Worm (Caenorhabditis elegans) whole organism, mixed stage, embryonic: ENCODE measurements around the gene C29F7.1.

Experiments used
- M03D4.4 ChIP-seq: sonication (generic microtip); optimal IDR thresholded peaks from 2 replicates; lab custom pipeline; 2017; ENCODE audit warnings: mild to moderate bottlenecking, missing genetic modification characterization, missing compliant biosample characterization
- bed-3 ChIP-seq: fragments of 200-800 bp; sonication (Bioruptor generic); optimal IDR thresholded peaks from 3 replicates; lab custom pipeline; 2018; ENCODE audit warnings: mild to moderate bottlenecking, missing genetic modification characterization, moderate library complexity, missing compliant biosample characterization
- blmp-1 ChIP-seq: fragments of 150-350 bp; optimal IDR thresholded peaks from 2 replicates; lab custom pipeline; 2014; ENCODE audit warnings: missing biosample characterization, missing genetic modification characterization
- ceh-39 ChIP-seq: fragments of 150-350 bp; optimal IDR thresholded peaks from 2 replicates; lab custom pipeline; 2014; ENCODE audit warnings: missing biosample characterization, missing genetic modification characterization
- ceh-43 ChIP-seq: fragments of 200-800 bp; sonication (Bioruptor generic); optimal IDR thresholded peaks from 2 replicates; lab custom pipeline; 2018; ENCODE audit warnings: mild to moderate bottlenecking, missing genetic modification characterization, moderate library complexity, missing compliant biosample characterization
- ceh-83 ChIP-seq: fragments of 200-800 bp; sonication (Bioruptor generic); optimal IDR thresholded peaks from 2 replicates; lab custom pipeline; 2018; ENCODE audit warnings: mild to moderate bottlenecking, missing genetic modification characterization, missing compliant biosample characterization
- ces-1 ChIP-seq: fragments of 150-350 bp; optimal IDR thresholded peaks from 2 replicates; lab custom pipeline; 2014; ENCODE audit warnings: missing biosample characterization, missing genetic modification reagents, missing genetic modification characterization
- cnd-1 ChIP-seq: fragments of 200-800 bp; sonication (Bioruptor generic); optimal IDR thresholded peaks from 2 replicates; lab custom pipeline; 2018; ENCODE audit warnings: mild to moderate bottlenecking, missing genetic modification characterization, missing compliant biosample characterization
- drap-1 ChIP-seq: fragments of 200-800 bp; sonication (Bioruptor generic); optimal IDR thresholded peaks from 3 replicates; lab custom pipeline; 2018; ENCODE audit warnings: mild to moderate bottlenecking, missing genetic modification characterization, missing compliant biosample characterization
- elt-1 ChIP-seq: sonication (generic microtip); optimal IDR thresholded peaks from 2 replicates; lab custom pipeline; 2017; ENCODE audit warnings: missing genetic modification characterization, mild to moderate bottlenecking, missing compliant biosample characterization, antibody characterized with exemption, moderate library complexity, borderline replicate concordance; ENCODE audit not compliant: insufficient read depth
- elt-3 ChIP-seq: fragments of 150-350 bp; optimal IDR thresholded peaks from 2 replicates; lab custom pipeline; 2014; ENCODE audit warnings: missing biosample characterization, missing genetic modification characterization
- flh-1 ChIP-seq: fragments of 200-800 bp; sonication (Bioruptor generic); optimal IDR thresholded peaks from 2 replicates; lab custom pipeline; 2018; ENCODE audit warnings: mild to moderate bottlenecking, missing genetic modification characterization, moderate library complexity, missing compliant biosample characterization
- lin-13 ChIP-seq: fragments of 150-350 bp; optimal IDR thresholded peaks from 2 replicates; lab custom pipeline; 2014; ENCODE audit warnings: missing biosample characterization, missing genetic modification characterization
- lin-32 ChIP-seq: fragments of 200-800 bp; sonication (Bioruptor generic); optimal IDR thresholded peaks from 2 replicates; lab custom pipeline; 2018; ENCODE audit warnings: mild to moderate bottlenecking, missing genetic modification characterization, missing compliant biosample characterization
- lsy-2 ChIP-seq: fragments of 150-350 bp; optimal IDR thresholded peaks from 2 replicates; lab custom pipeline; 2014; ENCODE audit warnings: missing biosample characterization, missing genetic modification characterization
- mab-5 ChIP-seq: fragments of 150-350 bp; optimal IDR thresholded peaks from 2 replicates; lab custom pipeline; 2014; ENCODE audit warnings: missing biosample characterization, missing genetic modification characterization
- mep-1 ChIP-seq: fragments of 150-350 bp; optimal IDR thresholded peaks from 2 replicates; lab custom pipeline; 2017; ENCODE audit warnings: missing biosample characterization, missing genetic modification reagents, missing genetic modification characterization, inconsistent platforms
- mls-2 ChIP-seq: sonication (generic microtip); optimal IDR thresholded peaks from 2 replicates; lab custom pipeline; 2016; ENCODE audit warnings: mild to moderate bottlenecking, missing genetic modification characterization, moderate library complexity, missing compliant biosample characterization
- nhr-12 ChIP-seq: fragments of 150-350 bp; optimal IDR thresholded peaks from 2 replicates; lab custom pipeline; 2014; ENCODE audit warnings: missing biosample characterization, missing genetic modification characterization
- nhr-2 ChIP-seq: fragments of 150-350 bp; optimal IDR thresholded peaks from 2 replicates; lab custom pipeline; 2014; ENCODE audit warnings: missing biosample characterization, missing genetic modification characterization
- nhr-237 ChIP-seq: fragments of 150-350 bp; optimal IDR thresholded peaks from 2 replicates; lab custom pipeline; 2014; ENCODE audit warnings: missing biosample characterization, missing genetic modification characterization
- nhr-76 ChIP-seq: sonication (generic microtip); optimal IDR thresholded peaks from 2 replicates; lab custom pipeline; 2017; ENCODE audit warnings: missing biosample characterization, missing genetic modification characterization
- pha-4 ChIP-seq: fragments of 150-350 bp; optimal IDR thresholded peaks from 2 replicates; lab custom pipeline; 2018; ENCODE audit warnings: missing biosample characterization, missing genetic modification reagents, missing genetic modification characterization
- sem-2 ChIP-seq: fragments of 200-800 bp; sonication (Bioruptor generic); optimal IDR thresholded peaks from 2 replicates; lab custom pipeline; 2018; ENCODE audit warnings: mild to moderate bottlenecking, missing genetic modification characterization, missing compliant biosample characterization
- snpc-4 ChIP-seq: fragments of 150-350 bp; optimal IDR thresholded peaks from 2 replicates; lab custom pipeline; 2014; ENCODE audit warnings: missing biosample characterization, missing genetic modification characterization
- sptf-1 ChIP-seq: sonication (generic microtip); optimal IDR thresholded peaks from 2 replicates; lab custom pipeline; 2017; ENCODE audit warnings: mild to moderate bottlenecking, missing genetic modification characterization, moderate library complexity, missing compliant biosample characterization
- tbx-8 ChIP-seq: fragments of 200-800 bp; sonication (Bioruptor generic); optimal IDR thresholded peaks from 2 replicates; lab custom pipeline; 2018; ENCODE audit warnings: mild to moderate bottlenecking, missing genetic modification characterization, moderate library complexity, missing compliant biosample characterization
- unc-39 ChIP-seq: fragments of 150-350 bp; optimal IDR thresholded peaks from 2 replicates; lab custom pipeline; 2014; ENCODE audit warnings: missing biosample characterization, missing genetic modification characterization
- unc-62 ChIP-seq: fragments of 150-350 bp; optimal IDR thresholded peaks from 2 replicates; lab custom pipeline; 2014; ENCODE audit warnings: missing biosample characterization, missing genetic modification reagents, missing genetic modification characterization
- zip-8 ChIP-seq: fragments of 150-350 bp; optimal IDR thresholded peaks from 2 replicates; lab custom pipeline; 2014; ENCODE audit warnings: missing biosample characterization, missing genetic modification characterization
- ztf-11 ChIP-seq: fragments of 150-350 bp; optimal IDR thresholded peaks from 2 replicates; lab custom pipeline; 2014; ENCODE audit warnings: missing biosample characterization, missing genetic modification characterization

C29F7.1 gene

ce11 chrX:13409543-13409942 lies at the start of gene C29F7.1, which contains the start of gene cyp-13B1:
Gene C29F7.1 (plus strand): TSS chrX:13409936.
Gene cyp-13B1 (minus strand): TSS chrX:13409643.
- TF ChIP-seq nhr-12 (tag; lab: Kevin White, UChicago) (no peak), tbx-8 (no peak), mab-5 (tag; lab: Kevin White, UChicago) (no peak), sem-2 (GFP tag; lab: Kevin White, UChicago) (no peak), cnd-1 (no peak), lin-13 (tag; lab: Kevin White, UChicago) (no peak)
- TF ChIP-seq, all 35 proteins: peak for 0

- TF ChIP-seq zip-8 (tag; lab: Kevin White, UChicago) (no peak), ceh-43 (GFP tag; lab: Kevin White, UChicago) (no peak), cnd-1 (no peak), unc-62 (GFP tag; lab: Kevin White, UChicago) (no peak), elt-3 (tag; lab: Kevin White, UChicago) (no peak), nhr-76 (no peak), ceh-39 (tag; lab: Kevin White, UChicago) (no peak), ces-1 (no peak), unc-39 (tag; lab: Kevin White, UChicago) (no peak), nhr-2 (tag; lab: Kevin White, UChicago) (no peak), mls-2 (tag; lab: Kevin White, UChicago) (no peak), flh-1 (GFP tag; lab: Kevin White, UChicago) (no peak), M03D4.4 (tag; lab: Kevin White, UChicago) (no peak)
Measured at ce11 chrX:13360632-13361031, 49.1 kb upstream of the C29F7.1 start.

- TF ChIP-seq unc-62 (GFP tag; lab: Kevin White, UChicago) (no peak), ceh-83 (no peak), ces-1 (no peak), pha-4 (tag; lab: Kevin White, UChicago) (no peak), tbx-8 (no peak), flh-1 (GFP tag; lab: Kevin White, UChicago) (no peak), zip-8 (tag; lab: Kevin White, UChicago) (no peak), nhr-12 (tag; lab: Kevin White, UChicago) (no peak), nhr-76 (no peak), lin-32 (no peak), elt-1 (tag; lab: Kevin White, UChicago) (no peak), bed-3 (GFP tag; lab: Kevin White, UChicago) (no peak)
Measured at ce11 chrX:13362486-13362885, 47.2 kb upstream of the C29F7.1 start, which contains the start of gene C49F8.15. Gene C49F8.15 (minus strand): TSS chrX:13362586.

- TF ChIP-seq ceh-39 (tag; lab: Kevin White, UChicago) (no peak), mep-1 (tag; lab: Kevin White, UChicago) (no peak), elt-1 (tag; lab: Kevin White, UChicago) (no peak), M03D4.4 (tag; lab: Kevin White, UChicago) (no peak), sptf-1 (tag; lab: Kevin White, UChicago) (no peak), bed-3 (GFP tag; lab: Kevin White, UChicago) (no peak), ces-1 (no peak), blmp-1 (tag; lab: Kevin White, UChicago) (no peak), cnd-1 (no peak), nhr-76 (no peak), nhr-237 (tag; lab: Kevin White, UChicago) (no peak)
- TF ChIP-seq, all 35 proteins: peak for 0
Measured at ce11 chrX:13364897-13365296, 44.8 kb upstream of the C29F7.1 start, which contains the start of gene C49F8.1. Gene C49F8.1 (minus strand): TSS chrX:13364997.

ce11 chrX:13366955-13367354 lies 42.8 kb upstream of the C29F7.1 start:
- TF ChIP-seq snpc-4 (tag; lab: Kevin White, UChicago) (no peak), ceh-43 (GFP tag; lab: Kevin White, UChicago) (no peak), cnd-1 (no peak), drap-1 (GFP tag; lab: Kevin White, UChicago) (no peak), unc-39 (tag; lab: Kevin White, UChicago) (no peak), ceh-83 (no peak), sem-2 (GFP tag; lab: Kevin White, UChicago) (no peak), M03D4.4 (tag; lab: Kevin White, UChicago) (no peak), ztf-11 (tag; lab: Kevin White, UChicago) (no peak), elt-3 (tag; lab: Kevin White, UChicago) (no peak), lsy-2 (no peak)
- TF ChIP-seq, all 35 proteins: peak for 0
